Worm (Caenorhabditis elegans): ENCODE data around the gene pup-2.

Gene pup-2

ce11 chrIII:5233140-5233539 is 47.4 kb downstream of the pup-2 start:
- TF ChIP-seq dve-1 (tag; optimal IDR thresholded peaks at IDR 0.05), result no peak
- TF ChIP-seq ceh-9 (tag; optimal IDR thresholded peaks at IDR 0.05), result no peak
- TF ChIP-seq ceh-45 (GFP tag; IDR thresholded peaks at IDR 0.05), result no peak
- TF ChIP-seq Y22D7AL.16 (tag; optimal IDR thresholded peaks at IDR 0.05), result no peak
- TF ChIP-seq ceh-6 (GFP tag; optimal IDR thresholded peaks at IDR 0.05), result no peak
- no peak for TF ChIP-seq fax-1 (tag; optimal IDR thresholded peaks at IDR 0.05)
- no peak for TF ChIP-seq ceh-2 (tag; optimal IDR thresholded peaks at IDR 0.05)
- no peak for TF ChIP-seq unc-55 (GFP tag; optimal IDR thresholded peaks at IDR 0.05)
- no peak for TF ChIP-seq sox-4 (tag; optimal IDR thresholded peaks at IDR 0.05)
- TF ChIP-seq ama-1 (optimal IDR thresholded peaks at IDR 0.05), result no peak
- TF ChIP-seq K02D7.2 (tag; optimal IDR thresholded peaks at IDR 0.05), result no peak
- TF ChIP-seq hlh-13 (GFP tag; optimal IDR thresholded peaks at IDR 0.05), result no peak
- TF ChIP-seq hlh-8 (tag; optimal IDR thresholded peaks at IDR 0.05), result no peak
- TF ChIP-seq C08G9.2 (tag; optimal IDR thresholded peaks at IDR 0.05), result no peak
- no peak for TF ChIP-seq tbx-7 (tag; optimal IDR thresholded peaks at IDR 0.05)
- TF ChIP-seq unc-3 (GFP tag; conservative IDR thresholded peaks at IDR 0.05), result no peak
- TF ChIP-seq unc-3 (tag; optimal IDR thresholded peaks at IDR 0.05), result no peak

ce11 chrIII:5234312-5234711 is 48.6 kb downstream of the pup-2 start, which contains the start of gene mrps-26:
TSS of gene mrps-26 (plus strand) at chrIII:5234612.
- no peak for TF ChIP-seq ceh-22 (tag; optimal IDR thresholded peaks at IDR 0.05)
- no peak for TF ChIP-seq K09A11.1 (tag; optimal IDR thresholded peaks at IDR 0.05; ENCODE audit: insufficient read depth)
- TF ChIP-seq ceh-18 (tag; optimal IDR thresholded peaks at IDR 0.05), result no peak
- TF ChIP-seq hlh-15 (tag; optimal IDR thresholded peaks at IDR 0.05), result no peak

- TF ChIP-seq ceh-22 (tag; optimal IDR thresholded peaks at IDR 0.05), result no peak
- TF ChIP-seq elt-2 (tag; optimal IDR thresholded peaks at IDR 0.05), result no peak
- TF ChIP-seq Y22D7AL.16 (tag; optimal IDR thresholded peaks at IDR 0.05), result no peak
- no peak for TF ChIP-seq pros-1 (tag; optimal IDR thresholded peaks at IDR 0.05)
- TF ChIP-seq C38D4.7 (GFP tag; optimal IDR thresholded peaks at IDR 0.05), result no peak
- no peak for TF ChIP-seq elt-4 (tag; optimal IDR thresholded peaks at IDR 0.05)
- TF ChIP-seq hlh-30 (tag; optimal IDR thresholded peaks at IDR 0.05; ENCODE audit: insufficient read depth), result no peak
- TF ChIP-seq hlh-15 (tag; optimal IDR thresholded peaks at IDR 0.05), result no peak
Measured at ce11 chrIII:5236104-5236503, 50.4 kb downstream of the pup-2 start, which contains the start of gene prx-10. TSS of gene prx-10 (plus strand) at chrIII:5236404.
